3 worm cellular contexts compared by ENCODE assay signal in the genomic region with DNA sequence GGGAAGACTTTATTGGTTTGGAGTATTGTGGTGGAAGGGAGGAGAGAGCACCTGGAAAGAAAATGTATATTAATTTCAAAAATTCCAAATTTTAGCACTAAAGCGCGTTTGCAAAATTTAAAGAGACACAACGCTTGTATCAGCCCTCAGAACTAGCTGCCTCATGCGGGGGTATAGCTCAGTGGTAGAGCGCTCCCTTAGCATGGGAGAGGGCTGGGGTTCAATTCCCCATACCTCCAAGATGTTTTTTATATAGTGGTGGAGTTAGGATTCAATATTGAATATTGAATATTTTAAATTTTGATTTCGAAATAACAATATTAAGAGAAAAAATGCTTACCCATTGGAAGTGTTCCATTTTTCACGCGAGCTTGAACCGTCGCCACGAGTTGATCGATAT.
A peak's percentile ranks its signal among the peaks of the same experiment; 100 is the strongest.
TF ChIP-seq lines count a peak whose summit lies in the region.

No protein-coding gene starts in this region.

TF ChIP-seq in whole organism, L1 larva, 84 proteins besides CTCF, POLR2A, EP300 and RAD21 (continued from another document and continues in another):
- TF ChIP-seq ceh-63 (GFP tag; optimal IDR thresholded peaks at IDR 0.05; lab: Kevin White, UChicago) (no peak), fkh-10 (GFP tag; optimal IDR thresholded peaks at IDR 0.05; lab: Kevin White, UChicago) (peak; percentile 23), lsy-2 (tag; optimal IDR thresholded peaks at IDR 0.05; lab: Kevin White, UChicago) (peak; percentile 11 to 41), ztf-11 (tag; optimal IDR thresholded peaks at IDR 0.05; lab: Kevin White, UChicago) (no peak), lin-14 (GFP tag; optimal IDR thresholded peaks at IDR 0.05; lab: Kevin White, UChicago) (no peak), snu-23 (GFP tag; optimal IDR thresholded peaks at IDR 0.05; lab: Kevin White, UChicago) (peak; percentile 46), unc-98 (GFP tag; IDR thresholded peaks at IDR 0.05; lab: Robert Waterston, UW) (no peak), pax-3 (tag; optimal IDR thresholded peaks at IDR 0.05; lab: Kevin White, UChicago) (no peak), ets-5 (GFP tag; IDR thresholded peaks at IDR 0.05; lab: Robert Waterston, UW) (no peak), lin-13 (GFP tag; optimal IDR thresholded peaks at IDR 0.05; lab: Kevin White, UChicago) (no peak), nhr-11 (tag; optimal IDR thresholded peaks at IDR 0.05; lab: Kevin White, UChicago) (no peak), ceh-90 (tag; optimal IDR thresholded peaks at IDR 0.05; lab: Kevin White, UChicago) (no peak), egl-13 (tag; optimal IDR thresholded peaks at IDR 0.05; lab: Kevin White, UChicago) (no peak), rnt-1 (tag; optimal IDR thresholded peaks at IDR 0.05; lab: Kevin White, UChicago) (peak; percentile 39), jun-1 (tag; optimal IDR thresholded peaks at IDR 0.05; lab: Kevin White, UChicago) (no peak), irx-1 (tag; optimal IDR thresholded peaks at IDR 0.05; lab: Kevin White, UChicago) (no peak), dpl-1 (GFP tag; optimal IDR thresholded peaks at IDR 0.05; lab: Kevin White, UChicago) (no peak), C34B4.2 (tag; optimal IDR thresholded peaks at IDR 0.05; lab: Kevin White, UChicago) (no peak), ceh-88 (GFP tag; IDR thresholded peaks at IDR 0.05; lab: Robert Waterston, UW) (no peak; the same call in 1 of the 2 replicates), isw-1 (GFP tag; IDR thresholded peaks at IDR 0.05; lab: Robert Waterston, UW) (no peak), aha-1 (tag; optimal IDR thresholded peaks at IDR 0.05; lab: Kevin White, UChicago) (no peak), aly-2 (tag; optimal IDR thresholded peaks at IDR 0.05; lab: Kevin White, UChicago) (no peak), lir-3 (tag; optimal IDR thresholded peaks at IDR 0.05; lab: Kevin White, UChicago; ENCODE audit: poor library complexity) (peak; percentile 9), mef-2 (tag; optimal IDR thresholded peaks at IDR 0.05; lab: Kevin White, UChicago) (no peak), fkh-8 (tag; optimal IDR thresholded peaks at IDR 0.05; lab: Kevin White, UChicago) (peak; percentile 21), elt-3 (tag; optimal IDR thresholded peaks at IDR 0.05; lab: Kevin White, UChicago) (no peak), nhr-84 (tag; optimal IDR thresholded peaks at IDR 0.05; lab: Kevin White, UChicago) (no peak), unc-30 (tag; optimal IDR thresholded peaks at IDR 0.05; lab: Kevin White, UChicago) (no peak), hlh-4 (tag; optimal IDR thresholded peaks at IDR 0.05; lab: Kevin White, UChicago) (no peak), hlh-17 (GFP tag; optimal IDR thresholded peaks at IDR 0.05; lab: Kevin White, UChicago; ENCODE audit: borderline replicate concordance) (no peak), sox-4 (tag; optimal IDR thresholded peaks at IDR 0.05; lab: Kevin White, UChicago) (no peak), pag-3 (tag; optimal IDR thresholded peaks at IDR 0.05; lab: Kevin White, UChicago; ENCODE audit: borderline replicate concordance, insufficient read depth) (no peak), tbx-2 (tag; optimal IDR thresholded peaks at IDR 0.05; lab: Kevin White, UChicago) (no peak), nhr-47 (tag; optimal IDR thresholded peaks at IDR 0.05; lab: Kevin White, UChicago) (peak; percentile 50), unc-86 (tag; optimal IDR thresholded peaks at IDR 0.05; lab: Kevin White, UChicago) (no peak), nhr-71 (tag; optimal IDR thresholded peaks at IDR 0.05; lab: Kevin White, UChicago) (peak; percentile 27), fos-1 (tag; optimal IDR thresholded peaks at IDR 0.05; lab: Kevin White, UChicago) (no peak), blmp-1 (tag; optimal IDR thresholded peaks at IDR 0.05; lab: Kevin White, UChicago) (no peak), grh-1 (GFP tag; IDR thresholded peaks at IDR 0.05; lab: Robert Waterston, UW) (no peak), elt-2 (tag; optimal IDR thresholded peaks at IDR 0.05; lab: Kevin White, UChicago) (peak; percentile 4), skn-1 (tag; optimal IDR thresholded peaks at IDR 0.05; lab: Kevin White, UChicago) (no peak), nhr-20 (tag; optimal IDR thresholded peaks at IDR 0.05; lab: Kevin White, UChicago) (peak; percentile 49), dsc-1 (tag; optimal IDR thresholded peaks at IDR 0.05; lab: Kevin White, UChicago) (peak; percentile 44), unc-130 (tag; optimal IDR thresholded peaks at IDR 0.05; lab: Kevin White, UChicago) (no peak)

TF ChIP-seq in whole organism, L3 larva, 47 proteins besides CTCF, POLR2A, EP300 and RAD21 (continued from another document):
- TF ChIP-seq mdl-1 (tag; optimal IDR thresholded peaks at IDR 0.05; lab: Kevin White, UChicago) (no peak), lin-15B (tag; optimal IDR thresholded peaks at IDR 0.05; lab: Kevin White, UChicago) (no peak), egl-27 (tag; optimal IDR thresholded peaks at IDR 0.05; lab: Kevin White, UChicago) (no peak), ZK546.5 (tag; optimal IDR thresholded peaks at IDR 0.05; lab: Kevin White, UChicago) (no peak), eor-1 (tag; optimal IDR thresholded peaks at IDR 0.05; lab: Kevin White, UChicago) (no peak), nhr-11 (tag; optimal IDR thresholded peaks at IDR 0.05; lab: Kevin White, UChicago) (no peak), snpc-4 (tag; optimal IDR thresholded peaks at IDR 0.05; lab: Kevin White, UChicago) (no peak), lsy-12 (tag; optimal IDR thresholded peaks at IDR 0.05; lab: Kevin White, UChicago) (peak; percentile 44), nfya-1 (tag; optimal IDR thresholded peaks at IDR 0.05; lab: Kevin White, UChicago; ENCODE audit: insufficient read depth) (peak; percentile 45), tbx-2 (tag; optimal IDR thresholded peaks at IDR 0.05; lab: Kevin White, UChicago) (no peak), aly-2 (tag; optimal IDR thresholded peaks at IDR 0.05; lab: Kevin White, UChicago) (no peak), sea-2 (GFP tag; optimal IDR thresholded peaks at IDR 0.05; lab: Kevin White, UChicago) (no peak), ama-1 (optimal IDR thresholded peaks at IDR 0.05; lab: Kevin White, UChicago) (no peak), hmg-11 (tag; optimal IDR thresholded peaks at IDR 0.05; lab: Kevin White, UChicago) (peak; percentile 74), pha-4 (tag; optimal IDR thresholded peaks at IDR 0.05; lab: Kevin White, UChicago) (no peak), egl-5 (tag; optimal IDR thresholded peaks at IDR 0.05; lab: Kevin White, UChicago) (no peak), nhr-237 (tag; optimal IDR thresholded peaks at IDR 0.05; lab: Kevin White, UChicago) (no peak), lin-39 (tag; optimal IDR thresholded peaks at IDR 0.05; lab: Kevin White, UChicago) (peak; percentile 6), nhr-28 (tag; optimal IDR thresholded peaks at IDR 0.05; lab: Kevin White, UChicago) (no peak), skn-1 (tag; optimal IDR thresholded peaks at IDR 0.05; lab: Kevin White, UChicago) (no peak), ceh-16 (tag; optimal IDR thresholded peaks at IDR 0.05; lab: Kevin White, UChicago) (no peak), mml-1 (tag; optimal IDR thresholded peaks at IDR 0.05; lab: Kevin White, UChicago) (no peak), fkh-2 (tag; optimal IDR thresholded peaks at IDR 0.05; lab: Kevin White, UChicago) (no peak), ztf-4 (tag; optimal IDR thresholded peaks at IDR 0.05; lab: Kevin White, UChicago) (no peak)

TF ChIP-seq in whole organism, young adult, 124 proteins besides CTCF, POLR2A, EP300 and RAD21 (continued from another document and continues in another):
- TF ChIP-seq him-1 (tag; optimal IDR thresholded peaks at IDR 0.05; lab: Kevin White, UChicago) (no peak), efl-1 (GFP tag; optimal IDR thresholded peaks at IDR 0.05; lab: Kevin White, UChicago) (no peak), nhr-120 (GFP tag; IDR thresholded peaks at IDR 0.05; lab: Robert Waterston, UW) (no peak), nhr-179 (tag; optimal IDR thresholded peaks at IDR 0.05; lab: Kevin White, UChicago) (peak; percentile 56), nhr-80 (tag; optimal IDR thresholded peaks at IDR 0.05; lab: Kevin White, UChicago) (no peak), zfh-2 (GFP tag; conservative IDR thresholded peaks at IDR 0.05; lab: Robert Waterston, UW) (peak; percentile 28; the same call in 1 of the 2 replicates), repo-1 (tag; optimal IDR thresholded peaks at IDR 0.05; lab: Kevin White, UChicago) (no peak), athp-1 (tag; optimal IDR thresholded peaks at IDR 0.05; lab: Kevin White, UChicago) (peak; percentile 42), dpl-1 (GFP tag; optimal IDR thresholded peaks at IDR 0.05; lab: Kevin White, UChicago) (no peak), F22D6.2 (tag; optimal IDR thresholded peaks at IDR 0.05; lab: Kevin White, UChicago) (no peak), C17E4.6 (GFP tag; IDR thresholded peaks at IDR 0.05; lab: Robert Waterston, UW) (no peak), D2030.7 (GFP tag; IDR thresholded peaks at IDR 0.05; lab: Robert Waterston, UW) (peak; percentile 85), rpc-1 (optimal IDR thresholded peaks at IDR 0.05; lab: Kevin White, UChicago) (peak; percentile 92), rpc-1 (tag; optimal IDR thresholded peaks at IDR 0.05; lab: Kevin White, UChicago) (peak; percentile 91), lsy-27 (tag; optimal IDR thresholded peaks at IDR 0.05; lab: Kevin White, UChicago; ENCODE audit: borderline replicate concordance, insufficient read depth) (no peak), C06A6.2 (GFP tag; conservative IDR thresholded peaks at IDR 0.05; lab: Robert Waterston, UW) (no peak), ztf-6 (GFP tag; IDR thresholded peaks at IDR 0.05; lab: Robert Waterston, UW) (no peak), F39B2.1 (GFP tag; IDR thresholded peaks at IDR 0.05; lab: Robert Waterston, UW) (no peak), lsl-1 (GFP tag; optimal IDR thresholded peaks at IDR 0.05; lab: Kevin White, UChicago) (no peak), ztf-22 (GFP tag; optimal IDR thresholded peaks at IDR 0.05; lab: Kevin White, UChicago) (no peak), nhr-90 (tag; optimal IDR thresholded peaks at IDR 0.05; lab: Kevin White, UChicago) (peak; percentile 86), let-607 (tag; optimal IDR thresholded peaks at IDR 0.05; lab: Kevin White, UChicago) (peak in 1 of 2 experiments; percentile 11), snpc-1.1 (tag; optimal IDR thresholded peaks at IDR 0.05; lab: Kevin White, UChicago; ENCODE audit: insufficient read depth) (peak; percentile 38), B0019.2 (GFP tag; conservative IDR thresholded peaks at IDR 0.05; lab: Robert Waterston, UW) (no peak), F49E8.2 (tag; optimal IDR thresholded peaks at IDR 0.05; lab: Kevin White, UChicago; ENCODE audit: insufficient read depth) (peak; percentile 67), unc-62 (GFP tag; optimal IDR thresholded peaks at IDR 0.05; lab: Kevin White, UChicago) (no peak), egl-18 (GFP tag; IDR thresholded peaks at IDR 0.05; lab: Robert Waterston, UW) (no peak), xnd-1 (tag; optimal IDR thresholded peaks at IDR 0.05; lab: Kevin White, UChicago) (no peak), tbx-9 (tag; optimal IDR thresholded peaks at IDR 0.05; lab: Kevin White, UChicago; ENCODE audit: borderline replicate concordance) (no peak), hlh-26 (GFP tag; conservative IDR thresholded peaks at IDR 0.05; lab: Robert Waterston, UW) (no peak), F23B12.7 (tag; optimal IDR thresholded peaks at IDR 0.05; lab: Kevin White, UChicago; ENCODE audit: insufficient read depth) (peak; percentile 45), ZK185.1 (tag; optimal IDR thresholded peaks at IDR 0.05; lab: Kevin White, UChicago; ENCODE audit: poor library complexity, severe bottlenecking) (peak; percentile 75), sptf-2 (GFP tag; optimal IDR thresholded peaks at IDR 0.05; lab: Kevin White, UChicago) (peak; percentile 81), ets-4 (GFP tag; optimal IDR thresholded peaks at IDR 0.05; lab: Kevin White, UChicago) (no peak), snpc-3.4 (tag; optimal IDR thresholded peaks at IDR 0.05; lab: Kevin White, UChicago) (peak; percentile 31), chd-7 (tag; optimal IDR thresholded peaks at IDR 0.05; lab: Kevin White, UChicago) (peak; percentile 62), lin-26 (GFP tag; IDR thresholded peaks at IDR 0.05; lab: Robert Waterston, UW) (peak; percentile 89), madf-8 (GFP tag; conservative IDR thresholded peaks at IDR 0.05; lab: Robert Waterston, UW) (no peak), ceh-79 (tag; optimal IDR thresholded peaks at IDR 0.05; lab: Kevin White, UChicago) (peak; percentile 66), akir-1 (GFP tag; optimal IDR thresholded peaks at IDR 0.05; lab: Kevin White, UChicago) (no peak), lir-1 (GFP tag; conservative IDR thresholded peaks at IDR 0.05; lab: Robert Waterston, UW) (no peak), nfya-1 (tag; optimal IDR thresholded peaks at IDR 0.05; lab: Kevin White, UChicago; ENCODE audit: borderline replicate concordance, insufficient read depth) (no peak), ztf-3 (GFP tag; optimal IDR thresholded peaks at IDR 0.05; lab: Kevin White, UChicago) (no peak), tlf-1 (GFP tag; optimal IDR thresholded peaks at IDR 0.05; lab: Kevin White, UChicago) (peak; percentile 40), somi-1 (GFP tag; optimal IDR thresholded peaks at IDR 0.05; lab: Kevin White, UChicago) (no peak), mes-4 (tag; optimal IDR thresholded peaks at IDR 0.05; lab: Kevin White, UChicago) (peak; percentile 6), F57A8.1 (GFP tag; optimal IDR thresholded peaks at IDR 0.05; lab: Kevin White, UChicago) (no peak), Y95B8A.8 (GFP tag; IDR thresholded peaks at IDR 0.05; lab: Robert Waterston, UW) (no peak), gei-17 (GFP tag; optimal IDR thresholded peaks at IDR 0.05; lab: Kevin White, UChicago) (no peak), B0035.1 (tag; optimal IDR thresholded peaks at IDR 0.05; lab: Kevin White, UChicago) (no peak), mcd-1 (GFP tag; IDR thresholded peaks at IDR 0.05; lab: Robert Waterston, UW) (peak; percentile 69), Y53G8AR.9 (GFP tag; conservative IDR thresholded peaks at IDR 0.05; lab: Robert Waterston, UW) (no peak), ceh-91 (GFP tag; IDR thresholded peaks at IDR 0.05; lab: Robert Waterston, UW) (no peak), hlh-12 (tag; optimal IDR thresholded peaks at IDR 0.05; lab: Kevin White, UChicago) (peak; percentile 42), nfya-2 (GFP tag; IDR thresholded peaks at IDR 0.05; lab: Robert Waterston, UW) (no peak), hmg-1.2 (GFP tag; IDR thresholded peaks at IDR 0.05; lab: Robert Waterston, UW) (peak; percentile 66), T26A5.8 (tag; optimal IDR thresholded peaks at IDR 0.05; lab: Kevin White, UChicago) (peak; percentile 31), sdz-38 (tag; optimal IDR thresholded peaks at IDR 0.05; lab: Kevin White, UChicago) (no peak), K12H6.12 (tag; optimal IDR thresholded peaks at IDR 0.05; lab: Kevin White, UChicago) (peak; percentile 7), Y67H2A.10 (GFP tag; conservative IDR thresholded peaks at IDR 0.05; lab: Robert Waterston, UW) (no peak), aptf-2 (GFP tag; conservative IDR thresholded peaks at IDR 0.05; lab: Robert Waterston, UW) (no peak), pbrm-1 (GFP tag; IDR thresholded peaks at IDR 0.05; lab: Robert Waterston, UW) (peak; percentile 71), F10E7.11 (tag; optimal IDR thresholded peaks at IDR 0.05; lab: Kevin White, UChicago) (no peak), madf-10 (tag; optimal IDR thresholded peaks at IDR 0.05; lab: Kevin White, UChicago) (peak; percentile 48), hsf-1 (GFP tag; IDR thresholded peaks at IDR 0.05; lab: Robert Waterston, UW) (peak; percentile 58; the same call in 1 of the 2 replicates), dox-1 (GFP tag; IDR thresholded peaks at IDR 0.05; lab: Robert Waterston, UW) (no peak; the same call in 1 of the 2 replicates), nhr-27 (tag; optimal IDR thresholded peaks at IDR 0.05; lab: Kevin White, UChicago) (peak; percentile 15), B0261.1 (tag; optimal IDR thresholded peaks at IDR 0.05; lab: Kevin White, UChicago) (peak; percentile 82), snpc-4 (GFP tag; optimal IDR thresholded peaks at IDR 0.05; lab: Kevin White, UChicago) (peak; percentile 86), snpc-4 (tag; optimal IDR thresholded peaks at IDR 0.05; lab: Kevin White, UChicago) (peak; percentile 50 to 95 (median 92)), unc-130 (GFP tag; optimal IDR thresholded peaks at IDR 0.05; lab: Kevin White, UChicago) (no peak)
